Worm (Caenorhabditis elegans) whole organism, L2 larva: ENCODE results near the gene F34D10.8.

Experiments used
- C34F6.9 ChIP-seq: fragments of 150-350 bp; optimal IDR thresholded peaks from 2 replicates; lab custom pipeline; 2014; ENCODE audit warnings: missing biosample characterization, missing genetic modification characterization
- R02D3.7 ChIP-seq: fragments of 150-350 bp; optimal IDR thresholded peaks from 2 replicates; lab custom pipeline; 2014; ENCODE audit warnings: missing biosample characterization, missing genetic modification characterization
- Y55F3AM.14 ChIP-seq: fragments of 200-800 bp; sonication (Bioruptor generic); optimal IDR thresholded peaks from 2 replicates; lab custom pipeline; 2018; ENCODE audit warnings: mild to moderate bottlenecking, missing genetic modification characterization, missing compliant biosample characterization
- blmp-1 ChIP-seq: sonication (generic microtip); optimal IDR thresholded peaks from 2 replicates; lab custom pipeline; 2017; ENCODE audit warnings: missing genetic modification characterization, mild to moderate bottlenecking, missing compliant biosample characterization, antibody characterized with exemption, moderate library complexity; ENCODE audit not compliant: insufficient read depth
- ceh-82 ChIP-seq: fragments of 150-350 bp; optimal IDR thresholded peaks from 2 replicates; lab custom pipeline; 2014; ENCODE audit warnings: missing biosample characterization, missing genetic modification characterization
- crh-2 ChIP-seq: sonication (generic microtip); optimal IDR thresholded peaks from 2 replicates; lab custom pipeline; 2017; ENCODE audit warnings: missing biosample characterization, missing genetic modification characterization
- egl-27 ChIP-seq: sonication (generic microtip); optimal IDR thresholded peaks from 3 replicates; lab custom pipeline; 2017; ENCODE audit warnings: missing biosample characterization, missing genetic modification reagents, missing genetic modification characterization
- elt-1 ChIP-seq: fragments of 150-350 bp; optimal IDR thresholded peaks from 2 replicates; lab custom pipeline; 2014; ENCODE audit warnings: missing biosample characterization, missing genetic modification characterization
- elt-3 ChIP-seq: sonication (generic microtip); optimal IDR thresholded peaks from 2 replicates; lab custom pipeline; 2017; ENCODE audit warnings: missing biosample characterization, missing genetic modification characterization
- fos-1 ChIP-seq: fragments of 150-350 bp; optimal IDR thresholded peaks from 2 replicates; lab custom pipeline; 2014; ENCODE audit warnings: missing biosample characterization, missing genetic modification characterization
- gmeb-1 ChIP-seq: fragments of 150-350 bp; optimal IDR thresholded peaks from 2 replicates; lab custom pipeline; 2014; ENCODE audit warnings: missing biosample characterization, missing genetic modification characterization
- lin-11 ChIP-seq: fragments of 150-350 bp; sonication (generic microtip); optimal IDR thresholded peaks from 2 replicates; lab custom pipeline; 2014; ENCODE audit warnings: missing biosample characterization, missing genetic modification characterization, inconsistent platforms, mixed read lengths
- lin-13 ChIP-seq: fragments of 150-350 bp; optimal IDR thresholded peaks from 2 replicates; lab custom pipeline; 2014; ENCODE audit warnings: missing biosample characterization, missing genetic modification reagents, missing genetic modification characterization
- lin-39 ChIP-seq: fragments of 150-350 bp; optimal IDR thresholded peaks from 2 replicates; lab custom pipeline; 2014; ENCODE audit warnings: missing biosample characterization, missing genetic modification reagents, missing genetic modification characterization
- lsy-2 ChIP-seq, 2 experiments: fragments of 150-350 bp in 1 of 2; sonication (generic microtip) in 1 of 2; optimal IDR thresholded peaks; 2 replicates each; lab custom pipeline; 2014 to 2017; ENCODE audit warnings: missing biosample characterization in 2 of 2, missing genetic modification characterization in 2 of 2
- mab-5 ChIP-seq: fragments of 150-350 bp; optimal IDR thresholded peaks from 2 replicates; lab custom pipeline; 2014; ENCODE audit warnings: missing biosample characterization, missing genetic modification characterization
- mbf-1 ChIP-seq: sonication (generic microtip); optimal IDR thresholded peaks from 2 replicates; lab custom pipeline; 2017; ENCODE audit warnings: missing biosample characterization, missing genetic modification characterization
- mdl-1 ChIP-seq, 2 experiments: fragments of 150-350 bp in 1 of 2; sonication (generic microtip) in 1 of 2; optimal IDR thresholded peaks; 2 replicates each; lab custom pipeline; 2017; ENCODE audit warnings: missing biosample characterization in 2 of 2, missing genetic modification characterization in 2 of 2
- nhr-10 ChIP-seq: sonication (generic microtip); optimal IDR thresholded peaks from 2 replicates; lab custom pipeline; 2017; ENCODE audit warnings: missing biosample characterization, missing genetic modification characterization
- nhr-11 ChIP-seq: fragments of 150-350 bp; optimal IDR thresholded peaks from 2 replicates; lab custom pipeline; 2014; ENCODE audit warnings: missing biosample characterization, missing genetic modification characterization
- nhr-12 ChIP-seq: fragments of 150-350 bp; optimal IDR thresholded peaks from 2 replicates; lab custom pipeline; 2014; ENCODE audit warnings: missing biosample characterization, missing genetic modification characterization
- nhr-129 ChIP-seq: fragments of 150-350 bp; optimal IDR thresholded peaks from 2 replicates; lab custom pipeline; 2014; ENCODE audit warnings: missing biosample characterization, missing genetic modification characterization
- nhr-21 ChIP-seq: fragments of 150-350 bp; optimal IDR thresholded peaks from 2 replicates; lab custom pipeline; 2014; ENCODE audit warnings: missing biosample characterization, missing genetic modification characterization
- nhr-23 ChIP-seq: fragments of 150-350 bp; optimal IDR thresholded peaks from 2 replicates; lab custom pipeline; 2014; ENCODE audit warnings: missing biosample characterization, missing genetic modification reagents, missing genetic modification characterization
- nhr-25 ChIP-seq: fragments of 150-350 bp; sonication (generic microtip); optimal IDR thresholded peaks from 3 replicates; lab custom pipeline; 2014; ENCODE audit warnings: missing biosample characterization, missing genetic modification characterization
- sem-4 ChIP-seq: fragments of 150-350 bp; optimal IDR thresholded peaks from 2 replicates; lab custom pipeline; 2014; ENCODE audit warnings: missing biosample characterization, missing genetic modification reagents, missing genetic modification characterization
- skn-1 ChIP-seq: sonication (generic microtip); optimal IDR thresholded peaks from 2 replicates; lab custom pipeline; 2017; ENCODE audit warnings: missing biosample characterization, missing genetic modification characterization
- sma-3 ChIP-seq: sonication (generic microtip); optimal IDR thresholded peaks from 2 replicates; lab custom pipeline; 2016; ENCODE audit warnings: missing genetic modification reagents, missing genetic modification characterization, missing compliant biosample characterization
- sma-9 ChIP-seq, 2 experiments: fragments of 150-350 bp in 1 of 2; sonication (generic microtip) in 1 of 2; optimal IDR thresholded peaks; 2 replicates each; lab custom pipeline; 2014 to 2016; ENCODE audit warnings: missing genetic modification characterization in 2 of 2, mild to moderate bottlenecking in 1 of 2, missing biosample characterization in 1 of 2, missing compliant biosample characterization in 1 of 2, missing genetic modification reagents in 1 of 2, moderate library complexity in 1 of 2
- snpc-4 ChIP-seq: fragments of 150-350 bp; optimal IDR thresholded peaks from 2 replicates; lab custom pipeline; 2014; ENCODE audit warnings: missing biosample characterization, missing genetic modification characterization
- unc-39 ChIP-seq: fragments of 150-350 bp; optimal IDR thresholded peaks from 2 replicates; lab custom pipeline; 2014; ENCODE audit warnings: missing biosample characterization, missing genetic modification characterization
- unc-55 ChIP-seq: fragments of 150-350 bp; sonication (generic microtip); optimal IDR thresholded peaks from 3 replicates; lab custom pipeline; 2014; ENCODE audit warnings: missing biosample characterization, missing genetic modification reagents, missing genetic modification characterization
- unc-62 ChIP-seq: fragments of 150-350 bp; optimal IDR thresholded peaks from 2 replicates; lab custom pipeline; 2014; ENCODE audit warnings: missing biosample characterization, missing genetic modification reagents, missing genetic modification characterization
- zag-1 ChIP-seq: fragments of 150-350 bp; optimal IDR thresholded peaks from 2 replicates; lab custom pipeline; 2014; ENCODE audit warnings: missing biosample characterization, missing genetic modification characterization
- ztf-1 ChIP-seq: fragments of 200-800 bp; sonication (Bioruptor generic); conservative IDR thresholded peaks from 2 replicates; pipeline ENCODE4 v1.3.6; 2022; ENCODE audit warnings: missing genetic modification characterization, missing compliant biosample characterization
- ztf-11 ChIP-seq: sonication (generic microtip); optimal IDR thresholded peaks from 2 replicates; lab custom pipeline; 2017; ENCODE audit warnings: missing biosample characterization, missing genetic modification characterization
- ztf-4 ChIP-seq: fragments of 150-350 bp; optimal IDR thresholded peaks from 2 replicates; lab custom pipeline; 2014; ENCODE audit warnings: missing biosample characterization, missing genetic modification characterization

Gene F34D10.8

DNA sequence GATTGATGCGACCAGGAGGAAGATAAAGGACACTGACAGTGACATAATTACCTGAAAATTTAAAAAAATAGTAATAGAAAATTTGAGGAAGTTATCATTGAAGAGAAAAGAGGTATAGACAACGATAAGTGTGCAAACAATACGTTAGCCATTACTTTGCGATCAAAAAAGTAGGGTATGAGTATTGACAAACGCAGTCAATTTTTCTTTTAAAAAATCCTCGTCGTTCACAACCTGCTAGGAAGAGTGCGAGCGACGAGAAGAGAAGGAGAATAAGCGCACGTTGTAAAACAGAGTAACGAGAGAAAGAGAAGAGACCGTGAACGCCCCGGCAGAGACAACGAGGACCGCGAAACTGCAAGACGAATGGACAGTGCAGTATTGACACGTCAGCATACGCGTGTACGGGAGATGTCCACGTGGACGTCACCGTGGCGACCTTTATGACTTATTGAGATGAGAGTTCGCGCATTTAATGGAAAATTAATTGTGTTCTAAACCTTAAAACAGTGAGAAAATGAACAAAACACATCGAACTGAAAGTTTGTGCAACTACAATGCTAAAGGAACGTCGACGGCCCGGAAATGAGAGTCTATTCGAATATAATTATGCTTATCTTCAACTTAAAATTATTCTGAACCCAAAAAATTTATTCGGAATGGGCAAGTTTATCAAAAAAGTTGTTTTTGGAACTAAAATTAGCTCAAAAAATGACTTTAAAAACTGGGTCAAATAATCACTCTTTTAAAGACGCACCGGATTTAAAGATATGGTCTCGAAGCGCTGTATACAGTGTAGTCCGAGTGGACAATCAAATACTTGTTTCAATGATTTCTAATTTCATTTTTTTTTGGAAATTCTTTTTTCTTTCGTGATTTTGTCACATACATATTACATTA is 28.9 kb upstream of the F34D10.8 start, which contains the start of the genes pdi-1 and C14B1.2 (continued):
- TF ChIP-seq lin-13 (no peak), ztf-4 (tag; lab: Kevin White, UChicago) (no peak), nhr-25 (tag; lab: Kevin White, UChicago) (peak; percentile 10), egl-27 (tag; lab: Kevin White, UChicago) (no peak), lin-39 (tag; lab: Kevin White, UChicago) (no peak), Y55F3AM.14 (GFP tag; lab: Kevin White, UChicago) (no peak), unc-55 (peak; percentile 21), zag-1 (tag; lab: Kevin White, UChicago) (no peak)

DNA sequence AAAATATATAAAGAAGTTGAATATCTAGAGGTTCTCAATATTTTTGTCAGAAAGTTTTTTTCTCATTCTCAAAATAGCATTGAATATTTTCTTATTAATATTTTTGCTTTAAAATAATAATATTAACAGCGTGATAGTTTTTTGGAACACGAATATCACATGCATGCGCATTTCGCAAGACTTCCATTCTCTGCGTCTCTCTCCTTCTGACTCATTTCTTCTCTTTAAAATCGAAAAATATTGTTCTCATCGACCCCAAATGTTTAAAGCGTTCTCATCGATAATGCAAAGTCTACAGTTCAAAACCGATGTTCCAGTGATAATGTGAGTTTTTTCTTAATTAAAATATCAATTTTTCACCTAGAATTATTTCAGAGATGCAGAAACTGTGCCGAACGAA is 27.2 kb upstream of the F34D10.8 start, which contains the start of gene C14B1.3:
TSS of gene C14B1.3 (plus strand) at position 168 of the 400 bp plus-strand sequence.
- TF ChIP-seq ztf-11 (tag; lab: Kevin White, UChicago) (no peak), fos-1 (peak; percentile 90), R02D3.7 (no peak), blmp-1 (tag; lab: Kevin White, UChicago) (peak; percentile 4), mdl-1 (tag; optimal IDR thresholded peaks at IDR 0.05; lab: Kevin White, UChicago) (peak in 1 of 2 experiments; percentile 11), egl-27 (tag; lab: Kevin White, UChicago) (no peak), C34F6.9 (tag; lab: Kevin White, UChicago) (peak; percentile 86), sem-4 (peak; percentile 28), sma-3 (GFP tag; lab: Kevin White, UChicago) (peak; percentile 19), sma-9 (GFP tag; optimal IDR thresholded peaks at IDR 0.05; lab: Kevin White, UChicago) (peak; percentile 4), sma-9 (tag; optimal IDR thresholded peaks at IDR 0.05; lab: Kevin White, UChicago) (no peak), lin-11 (tag; lab: Kevin White, UChicago) (no peak), gmeb-1 (tag; lab: Kevin White, UChicago) (no peak), unc-39 (tag; lab: Kevin White, UChicago) (no peak), nhr-129 (tag; lab: Kevin White, UChicago) (peak; percentile 21), lin-13 (peak; percentile 34), unc-55 (peak; percentile 56), lsy-2 (tag; optimal IDR thresholded peaks at IDR 0.05; lab: Kevin White, UChicago) (peak in 1 of 2 experiments; percentile 50), ceh-82 (tag; lab: Kevin White, UChicago) (no peak), mab-5 (tag; lab: Kevin White, UChicago) (no peak), crh-2 (tag; lab: Kevin White, UChicago) (peak; percentile 32), nhr-12 (tag; lab: Kevin White, UChicago) (no peak)
- TF ChIP-seq, all 48 proteins: peak for 12

DNA sequence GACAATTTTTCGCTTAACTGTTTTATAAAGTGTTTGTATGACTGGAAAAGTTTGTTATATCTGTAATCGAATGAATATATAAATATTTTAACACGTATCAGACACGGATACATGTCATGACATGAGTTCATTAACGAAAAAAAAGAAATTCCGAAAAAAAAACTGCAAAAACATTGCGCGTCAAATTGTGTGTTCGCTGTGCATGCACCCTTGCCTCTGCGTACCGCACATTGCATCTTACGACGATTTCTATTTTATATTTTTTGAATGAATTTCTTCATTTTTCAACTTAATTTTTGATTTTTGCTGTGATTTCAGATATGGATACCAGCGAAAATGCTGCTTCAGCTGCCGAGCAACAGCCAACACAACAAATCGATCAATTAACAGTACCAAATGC is 25.6 kb upstream of the F34D10.8 start, which contains the start of gene wdr-5.1:
TSS of gene wdr-5.1 (plus strand) at position 319 of the 400 bp plus-strand sequence.
- TF ChIP-seq blmp-1 (tag; lab: Kevin White, UChicago) (peak; percentile 15), skn-1 (no peak), crh-2 (tag; lab: Kevin White, UChicago) (no peak), nhr-21 (tag; lab: Kevin White, UChicago) (no peak), nhr-10 (tag; lab: Kevin White, UChicago) (no peak), ztf-11 (tag; lab: Kevin White, UChicago) (no peak), elt-1 (tag; lab: Kevin White, UChicago) (no peak), sma-3 (GFP tag; lab: Kevin White, UChicago) (peak; percentile 21), nhr-11 (no peak), sma-9 (GFP tag; optimal IDR thresholded peaks at IDR 0.05; lab: Kevin White, UChicago) (no peak), sma-9 (tag; optimal IDR thresholded peaks at IDR 0.05; lab: Kevin White, UChicago) (no peak), lsy-2 (tag; optimal IDR thresholded peaks at IDR 0.05; lab: Kevin White, UChicago) (peak in 1 of 2 experiments; percentile 49), ceh-82 (tag; lab: Kevin White, UChicago) (no peak), fos-1 (no peak), nhr-25 (tag; lab: Kevin White, UChicago) (peak; percentile 25), sem-4 (no peak), snpc-4 (tag; lab: Kevin White, UChicago) (no peak), unc-62 (no peak), nhr-129 (tag; lab: Kevin White, UChicago) (peak; percentile 22), mab-5 (tag; lab: Kevin White, UChicago) (no peak), egl-27 (tag; lab: Kevin White, UChicago) (no peak), gmeb-1 (tag; lab: Kevin White, UChicago) (peak; percentile 26), zag-1 (tag; lab: Kevin White, UChicago) (no peak), C34F6.9 (tag; lab: Kevin White, UChicago) (peak; percentile 13), nhr-23 (tag; lab: Kevin White, UChicago) (no peak), elt-3 (tag; lab: Kevin White, UChicago) (no peak), unc-39 (tag; lab: Kevin White, UChicago) (no peak), mbf-1 (tag; lab: Kevin White, UChicago) (no peak), unc-55 (peak; percentile 44), lin-13 (peak; percentile 55), ztf-1 (GFP tag; lab: Robert Waterston, UW) (no peak), lin-39 (tag; lab: Kevin White, UChicago) (no peak)
